Worm (Caenorhabditis elegans): ENCODE data around the gene sri-29.

sri-29 gene

DNA sequence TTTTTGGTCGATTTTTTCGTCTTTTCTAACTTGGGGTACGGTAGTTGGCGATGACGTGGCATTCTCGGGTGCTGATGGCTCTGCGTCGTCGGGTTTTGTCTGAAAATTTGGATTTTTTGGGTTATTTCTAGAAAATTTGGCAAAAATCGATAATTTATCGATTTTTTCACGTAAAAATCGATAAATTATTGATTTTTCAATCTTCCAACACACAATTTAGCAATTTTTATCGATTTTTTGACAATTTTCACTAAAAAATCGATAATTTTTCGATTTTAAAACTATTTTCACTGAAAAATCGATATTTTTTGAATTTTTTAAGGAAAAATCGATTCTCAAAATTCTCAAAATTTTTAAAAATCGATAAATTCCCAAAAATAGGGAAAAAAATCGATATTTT lies 18.8 kb downstream of the sri-29 start:
- TF ChIP-seq ets-4 (tag; optimal IDR thresholded peaks at IDR 0.05) (no peak), ceh-30 (tag; optimal IDR thresholded peaks at IDR 0.05) (no peak), ztf-16 (tag; optimal IDR thresholded peaks at IDR 0.05) (no peak), ceh-31 (tag; optimal IDR thresholded peaks at IDR 0.05) (no peak), T23F11.4 (GFP tag; optimal IDR thresholded peaks at IDR 0.05) (no peak), rnt-1 (tag; optimal IDR thresholded peaks at IDR 0.05) (no peak), pqm-1 (tag; optimal IDR thresholded peaks at IDR 0.05) (no peak)

DNA sequence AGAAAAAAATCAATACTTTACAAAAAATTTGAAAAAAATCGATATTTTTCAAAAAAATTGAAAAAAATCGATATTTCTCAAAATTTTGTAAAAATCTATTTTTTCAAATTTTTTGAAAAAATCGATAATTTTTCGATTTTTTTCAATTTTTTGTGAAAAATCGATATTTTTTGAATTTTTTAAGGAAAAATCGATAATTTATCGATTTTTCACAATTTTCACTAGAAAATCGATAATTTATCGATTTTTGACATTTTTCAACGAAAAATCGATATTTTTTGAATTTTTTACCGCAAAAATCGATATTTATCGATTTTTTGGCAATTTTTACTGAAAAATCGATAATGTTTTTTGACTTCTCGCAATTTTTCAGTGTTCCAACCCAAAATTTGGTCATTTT lies 19.2 kb downstream of the sri-29 start:
- TF ChIP-seq madf-2 (tag; optimal IDR thresholded peaks at IDR 0.05) (no peak), ceh-48 (tag; optimal IDR thresholded peaks at IDR 0.05) (peak; percentile 62)

DNA sequence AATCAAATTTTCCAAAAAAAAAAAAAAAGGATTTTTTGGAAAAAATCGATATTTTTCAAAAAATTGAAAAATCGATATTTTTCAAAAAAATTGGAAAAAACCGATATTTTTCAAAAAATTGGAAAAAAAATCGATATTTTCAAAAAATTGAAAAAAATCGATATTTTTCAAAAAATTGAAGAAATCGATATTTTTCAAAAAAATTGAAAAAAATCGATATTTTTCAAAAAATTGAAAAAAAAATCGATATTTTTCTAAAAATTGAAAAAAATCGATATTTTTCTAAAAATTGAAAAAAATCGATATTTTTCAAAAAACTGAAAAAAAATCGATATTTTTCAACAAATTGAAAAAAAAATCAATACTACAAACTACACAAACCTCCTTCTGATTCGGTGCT lies 19.9 kb downstream of the sri-29 start:
- no peak for TF ChIP-seq ceh-9 (tag; optimal IDR thresholded peaks at IDR 0.05)
- peak; percentile 52 for TF ChIP-seq ceh-48 (tag; optimal IDR thresholded peaks at IDR 0.05)
- no peak for TF ChIP-seq tbx-7 (tag; optimal IDR thresholded peaks at IDR 0.05)
- no peak for TF ChIP-seq hlh-6 (tag; optimal IDR thresholded peaks at IDR 0.05)

DNA sequence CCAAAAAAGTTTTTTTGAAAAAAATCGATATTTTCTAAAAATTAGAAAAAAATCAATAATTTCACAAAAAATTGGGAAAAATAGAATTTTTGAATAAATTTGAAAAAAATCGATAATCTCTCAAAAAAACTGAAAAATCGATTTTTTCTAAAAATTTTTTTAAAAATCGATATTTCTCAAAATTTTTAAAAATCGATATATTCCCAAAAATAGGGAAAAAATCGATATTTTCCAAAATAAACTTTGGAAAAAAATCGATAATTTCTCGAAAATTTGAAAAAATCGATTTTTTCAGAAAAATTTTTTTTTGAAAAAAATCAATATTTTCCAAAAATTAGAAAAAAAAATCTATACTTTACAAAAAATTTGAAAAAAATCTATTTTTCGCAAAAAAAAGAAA lies 20.5 kb downstream of the sri-29 start:
- no peak for TF ChIP-seq lim-6 (tag; optimal IDR thresholded peaks at IDR 0.05)
- peak; percentile 20 for TF ChIP-seq ceh-48 (tag; optimal IDR thresholded peaks at IDR 0.05)

DNA sequence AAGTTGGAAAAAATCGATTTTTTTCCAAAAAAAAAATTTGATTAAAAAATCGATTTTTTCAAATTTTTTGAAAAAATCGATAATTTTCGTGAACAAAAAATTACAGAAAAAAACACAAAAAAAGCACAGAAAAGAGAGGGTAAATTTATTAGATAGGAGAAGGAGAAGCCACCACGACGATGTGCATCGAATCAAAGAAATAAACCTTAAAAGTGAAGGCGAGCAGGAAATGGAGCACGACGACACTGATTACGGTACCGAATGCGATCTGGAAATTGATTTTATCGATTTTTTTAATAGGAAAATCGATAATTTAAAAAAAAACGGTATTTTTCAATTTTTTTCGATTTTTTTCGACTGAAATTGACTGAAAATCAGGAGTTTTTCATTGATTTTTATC lies 21.0 kb downstream of the sri-29 start:
- TF ChIP-seq che-1 (tag; optimal IDR thresholded peaks at IDR 0.05) (no peak), dmd-4 (tag; optimal IDR thresholded peaks at IDR 0.05; ENCODE audit: borderline replicate concordance) (no peak), K02D7.2 (tag; optimal IDR thresholded peaks at IDR 0.05) (no peak), elt-2 (tag; optimal IDR thresholded peaks at IDR 0.05) (no peak), sox-2 (GFP tag; IDR thresholded peaks at IDR 0.05) (no peak), ceh-6 (GFP tag; optimal IDR thresholded peaks at IDR 0.05) (no peak), npax-4 (tag; optimal IDR thresholded peaks at IDR 0.05) (no peak), unc-42 (tag; optimal IDR thresholded peaks at IDR 0.05) (no peak), sox-4 (tag; optimal IDR thresholded peaks at IDR 0.05) (no peak), pat-9 (tag; optimal IDR thresholded peaks at IDR 0.05) (no peak), pag-3 (tag; optimal IDR thresholded peaks at IDR 0.05; ENCODE audit: borderline replicate concordance) (no peak), ceh-9 (tag; optimal IDR thresholded peaks at IDR 0.05) (no peak), tbx-2 (tag; optimal IDR thresholded peaks at IDR 0.05) (no peak), ceh-31 (tag; optimal IDR thresholded peaks at IDR 0.05) (no peak), fkh-10 (GFP tag; optimal IDR thresholded peaks at IDR 0.05) (no peak)

DNA sequence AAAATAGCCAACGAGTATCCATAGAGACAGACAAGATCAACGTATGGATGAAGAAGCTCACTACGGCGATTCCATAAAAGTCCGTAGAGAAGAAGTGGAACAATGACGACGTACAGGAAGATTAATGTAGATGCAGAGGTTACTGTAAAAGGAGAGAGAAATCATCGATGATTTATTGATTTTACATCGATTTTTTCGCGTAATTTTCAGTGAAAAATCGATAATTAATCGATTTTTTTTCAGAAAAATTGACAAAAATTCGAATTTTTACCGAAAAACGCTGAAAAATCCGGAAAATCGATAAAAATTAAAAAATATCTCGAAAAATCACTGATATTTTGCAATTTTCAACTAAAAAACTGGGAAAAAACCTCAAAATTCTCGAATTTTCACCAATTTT lies 22.3 kb downstream of the sri-29 start:
- TF ChIP-seq npax-4 (tag; optimal IDR thresholded peaks at IDR 0.05) (no peak), tbx-7 (tag; optimal IDR thresholded peaks at IDR 0.05) (no peak), ceh-48 (tag; optimal IDR thresholded peaks at IDR 0.05) (peak; percentile 15)

DNA sequence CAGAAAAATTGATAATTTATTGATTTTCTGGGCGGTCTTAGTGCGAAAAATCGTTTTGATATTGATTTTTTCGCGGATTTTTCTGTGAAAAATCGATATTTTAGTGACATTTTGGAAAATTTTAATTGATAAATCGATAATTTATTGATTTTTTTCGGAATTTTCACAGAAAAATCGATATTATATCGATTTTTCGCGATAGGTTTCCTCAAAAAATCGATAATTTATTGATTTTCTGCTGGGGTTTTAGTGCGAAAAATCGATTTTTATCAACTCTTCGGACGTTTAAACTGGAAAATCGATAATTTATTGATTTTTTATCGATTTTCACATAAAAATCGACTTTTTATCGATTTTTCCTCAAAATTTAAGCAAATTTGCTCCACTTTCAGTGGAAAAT lies 23.3 kb downstream of the sri-29 start:
- no peak for TF ChIP-seq elt-4 (tag; optimal IDR thresholded peaks at IDR 0.05)
- TF ChIP-seq syd-9 (tag; optimal IDR thresholded peaks at IDR 0.05): no peak
- TF ChIP-seq ceh-48 (tag; optimal IDR thresholded peaks at IDR 0.05): peak; percentile 33

DNA sequence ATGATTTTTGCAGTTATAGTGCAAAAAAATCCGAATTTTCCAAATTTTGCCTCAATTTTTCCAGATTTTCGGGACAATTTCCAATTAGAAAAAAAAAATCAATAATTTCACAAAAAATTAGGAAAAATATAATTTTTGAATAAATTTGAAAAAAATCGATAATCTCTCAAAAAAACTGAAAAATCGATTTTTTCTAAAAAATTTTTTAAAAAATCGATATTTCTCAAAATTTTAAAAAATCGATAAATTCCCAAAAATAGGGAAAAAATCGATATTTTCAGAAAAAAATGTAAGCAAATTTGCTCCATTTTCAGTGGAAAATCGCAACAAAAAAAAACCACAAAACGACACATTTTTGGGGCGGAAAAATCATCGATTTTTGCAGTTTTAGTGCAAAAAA lies 23.8 kb downstream of the sri-29 start:
- TF ChIP-seq gmeb-2 (tag; optimal IDR thresholded peaks at IDR 0.05) (no peak), mec-3 (tag; optimal IDR thresholded peaks at IDR 0.05; ENCODE audit: borderline replicate concordance) (no peak), ceh-2 (tag; optimal IDR thresholded peaks at IDR 0.05) (no peak), sdc-2 (tag; optimal IDR thresholded peaks at IDR 0.05) (no peak), pha-2 (tag; optimal IDR thresholded peaks at IDR 0.05) (no peak), K09A11.1 (tag; optimal IDR thresholded peaks at IDR 0.05; ENCODE audit: insufficient read depth) (no peak), ref-2 (tag; optimal IDR thresholded peaks at IDR 0.05) (no peak), ttx-3 (tag; optimal IDR thresholded peaks at IDR 0.05) (no peak)
